Worm (Caenorhabditis elegans): Measurements from ENCODE around the gene T08A11.1.

The T08A11.1 gene

ce11 chrIII:4205751-4206327 is 57.1 kb downstream of the T08A11.1 start, which contains the start of gene R74.8:
Gene R74.8 (plus strand): TSS chrIII:4206277.
- TF ChIP-seq nfya-1 (tag; optimal IDR thresholded peaks at IDR 0.05; ENCODE audit: insufficient read depth) (peak; percentile 11), nhr-43 (tag; optimal IDR thresholded peaks at IDR 0.05; ENCODE audit: poor library complexity, severe bottlenecking) (no peak), R02D3.7 (tag; optimal IDR thresholded peaks at IDR 0.05) (no peak), egl-5 (tag; optimal IDR thresholded peaks at IDR 0.05) (no peak)

DNA sequence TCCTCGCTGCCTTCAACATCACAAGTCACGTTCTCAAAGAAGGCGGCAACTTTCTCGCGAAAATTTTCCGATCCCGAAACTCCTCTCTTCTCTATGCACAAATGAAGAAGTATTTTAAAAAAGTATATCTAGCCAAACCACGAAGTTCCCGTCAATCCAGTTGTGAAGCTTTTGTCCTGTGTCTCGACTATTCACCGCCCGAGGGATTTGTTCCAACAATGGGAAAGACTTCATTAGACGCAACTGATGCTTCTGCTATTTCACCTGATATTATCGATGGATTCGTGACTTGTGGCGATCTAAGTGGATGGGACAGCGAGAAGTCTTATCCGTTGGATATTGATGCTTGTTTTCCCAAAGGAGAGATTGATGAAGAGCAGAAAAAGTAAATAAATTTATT is 58.0 kb downstream of the T08A11.1 start:
- TF ChIP-seq pha-4 (tag; optimal IDR thresholded peaks at IDR 0.05): no peak
- TF ChIP-seq nhr-28 (tag; optimal IDR thresholded peaks at IDR 0.05): no peak
- TF ChIP-seq ceh-9 (tag; optimal IDR thresholded peaks at IDR 0.05): no peak
- TF ChIP-seq nhr-237 (tag; optimal IDR thresholded peaks at IDR 0.05): no peak
- no peak for TF ChIP-seq mdl-1 (tag; optimal IDR thresholded peaks at IDR 0.05)
- no peak for TF ChIP-seq unc-62 (GFP tag; optimal IDR thresholded peaks at IDR 0.05)
- TF ChIP-seq ZK546.5 (tag; optimal IDR thresholded peaks at IDR 0.05): no peak
- TF ChIP-seq unc-39 (tag; optimal IDR thresholded peaks at IDR 0.05): no peak
- TF ChIP-seq lin-39 (tag; optimal IDR thresholded peaks at IDR 0.05): no peak
- TF ChIP-seq ceh-28 (tag; optimal IDR thresholded peaks at IDR 0.05): no peak
- TF ChIP-seq R02D3.7 (tag; optimal IDR thresholded peaks at IDR 0.05): no peak
- TF ChIP-seq nfya-1 (tag; optimal IDR thresholded peaks at IDR 0.05; ENCODE audit: insufficient read depth): no peak
- no peak for TF ChIP-seq nhr-11 (tag; optimal IDR thresholded peaks at IDR 0.05)
- TF ChIP-seq fkh-10 (GFP tag; optimal IDR thresholded peaks at IDR 0.05): no peak
- no peak for TF ChIP-seq nhr-23 (tag; optimal IDR thresholded peaks at IDR 0.05)
- TF ChIP-seq elt-2 (tag; optimal IDR thresholded peaks at IDR 0.05): no peak
- no peak for TF ChIP-seq tbx-2 (tag; optimal IDR thresholded peaks at IDR 0.05)
- no peak for TF ChIP-seq egl-5 (tag; optimal IDR thresholded peaks at IDR 0.05)

DNA sequence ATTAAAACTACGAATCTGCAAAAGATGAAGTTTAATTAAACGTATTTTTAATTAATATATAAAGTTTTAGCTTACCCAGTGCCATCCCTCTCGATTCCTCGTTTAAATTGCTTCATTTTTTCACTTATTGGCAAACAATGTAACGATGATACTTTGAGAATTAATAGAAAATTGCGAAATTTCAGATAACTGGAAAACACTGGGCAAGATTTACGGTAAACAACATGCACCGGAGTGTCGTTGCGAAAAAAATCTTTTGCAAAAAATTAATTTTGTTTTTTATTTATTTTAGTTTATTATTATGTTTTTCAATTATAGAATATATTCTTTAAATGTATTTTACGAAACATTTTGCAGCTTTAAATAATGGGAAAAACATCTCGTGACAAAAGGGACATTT is 58.9 kb downstream of the T08A11.1 start, which contains the start of the genes pelo-1 and R74.7:
Gene pelo-1 (minus strand): TSS at position 151 of the 400 bp plus-strand sequence.
Gene R74.7 (plus strand): TSS at position 358 of the 400 bp plus-strand sequence.
- TF ChIP-seq ama-1 (optimal IDR thresholded peaks at IDR 0.05) (no peak), zag-1 (tag; optimal IDR thresholded peaks at IDR 0.05) (no peak), elt-1 (tag; optimal IDR thresholded peaks at IDR 0.05) (no peak), fkh-2 (tag; optimal IDR thresholded peaks at IDR 0.05) (no peak), lsy-12 (tag; optimal IDR thresholded peaks at IDR 0.05) (no peak), eor-1 (tag; optimal IDR thresholded peaks at IDR 0.05) (no peak), jun-1 (tag; optimal IDR thresholded peaks at IDR 0.05) (no peak), pha-4 (tag; optimal IDR thresholded peaks at IDR 0.05) (peak; percentile 64), daf-12 (tag; optimal IDR thresholded peaks at IDR 0.05) (no peak), nhr-77 (tag; optimal IDR thresholded peaks at IDR 0.05) (no peak), unc-62 (GFP tag; optimal IDR thresholded peaks at IDR 0.05) (no peak), nfya-1 (tag; optimal IDR thresholded peaks at IDR 0.05; ENCODE audit: insufficient read depth) (peak; percentile 43), egl-5 (tag; optimal IDR thresholded peaks at IDR 0.05) (no peak), lin-15B (tag; optimal IDR thresholded peaks at IDR 0.05) (peak; percentile 48), nhr-76 (tag; optimal IDR thresholded peaks at IDR 0.05) (no peak), elt-2 (tag; optimal IDR thresholded peaks at IDR 0.05) (no peak), nhr-43 (tag; optimal IDR thresholded peaks at IDR 0.05; ENCODE audit: poor library complexity, severe bottlenecking) (no peak), elt-3 (tag; optimal IDR thresholded peaks at IDR 0.05) (no peak), ceh-82 (tag; optimal IDR thresholded peaks at IDR 0.05) (no peak), nhr-28 (tag; optimal IDR thresholded peaks at IDR 0.05) (no peak), R02D3.7 (tag; optimal IDR thresholded peaks at IDR 0.05) (peak; percentile 88)

Data from whole organism, L3 larva.